Fruit fly (Drosophila melanogaster) whole organism, wandering third instar larva: ENCODE data around the gene CG43218.

Experiments used
- Dfd ChIP-seq: fragments of >200 bp; optimal IDR thresholded peaks from 2 replicates; lab custom pipeline; 2017; ENCODE audit warnings: missing biosample characterization, missing genetic modification characterization
- Dif ChIP-seq: fragments of 200-275, 200-300 bp; sonication (Bioruptor generic); optimal IDR thresholded peaks from 2 replicates; lab custom pipeline; 2018; ENCODE audit warnings: missing biosample characterization, missing genetic modification characterization; ENCODE audit not compliant: partially characterized antibody
- Jra ChIP-seq: sonication (Bioruptor generic); optimal IDR thresholded peaks from 2 replicates; lab custom pipeline; 2016; ENCODE audit warnings: missing biosample characterization, missing genetic modification characterization
- foxo ChIP-seq, 2 experiments: fragments of 200-800 bp; sonication (Bioruptor generic); optimal IDR thresholded peaks; 2 replicates in 1 of 2; 3 replicates in 1 of 2; lab custom pipeline; 2016 to 2017; ENCODE audit warnings: missing biosample characterization in 2 of 2, missing genetic modification characterization in 2 of 2
- fru ChIP-seq: fragments of 200-800 bp; sonication (Bioruptor generic); optimal IDR thresholded peaks from 3 replicates; lab custom pipeline; 2016; ENCODE audit warnings: missing biosample characterization, mild to moderate bottlenecking, missing genetic modification characterization
- jim ChIP-seq: fragments of 175-275, 200-325 bp; sonication (Bioruptor generic); optimal IDR thresholded peaks from 2 replicates; lab custom pipeline; 2016; ENCODE audit warnings: missing biosample characterization, mild to moderate bottlenecking, missing genetic modification characterization
- usp ChIP-seq: fragments of >200 bp; optimal IDR thresholded peaks from 2 replicates; lab custom pipeline; 2017; ENCODE audit warnings: missing biosample characterization, missing genetic modification characterization

dm6 chr3L:21303659-21304058 is 45.8 kb downstream of the CG43218 start:
- no peak for TF ChIP-seq usp (GFP tag; lab: Kevin White, UChicago)
- no peak for TF ChIP-seq fru (GFP tag; lab: Kevin White, UChicago)
- TF ChIP-seq Dif, result peak; percentile 28
- TF ChIP-seq jim (GFP tag; lab: Kevin White, UChicago), result no peak
- TF ChIP-seq Dfd (GFP tag; lab: Kevin White, UChicago), result no peak
- TF ChIP-seq foxo (GFP tag; optimal IDR thresholded peaks at IDR 0.05; lab: Kevin White, UChicago), result no peak
- no peak for TF ChIP-seq Jra (GFP tag; lab: Kevin White, UChicago)
